Fruit fly (Drosophila melanogaster) whole organism, wandering third instar larva: Measurements from ENCODE around the gene unc-4.

Experiments used
- Hr83 ChIP-seq: fragments of 200-300 bp; sonication (Bioruptor generic); optimal IDR thresholded peaks from 2 replicates; lab custom pipeline; 2016; ENCODE audit warnings: missing biosample characterization, mild to moderate bottlenecking, missing genetic modification characterization, moderate library complexity; ENCODE audit not compliant: poor library complexity, severe bottlenecking
- fru ChIP-seq: fragments of 200-800 bp; sonication (Bioruptor generic); optimal IDR thresholded peaks from 3 replicates; lab custom pipeline; 2016; ENCODE audit warnings: missing biosample characterization, mild to moderate bottlenecking, missing genetic modification characterization
- h ChIP-seq: fragments of 200-800 bp; sonication (Bioruptor generic); optimal IDR thresholded peaks from 3 replicates; lab custom pipeline; 2016; ENCODE audit warnings: missing biosample characterization, mild to moderate bottlenecking, missing genetic modification characterization
- sv ChIP-seq: fragments of 200-800 bp; sonication (Bioruptor generic); optimal IDR thresholded peaks from 3 replicates; lab custom pipeline; 2016; ENCODE audit warnings: missing biosample characterization, missing genetic modification characterization
- usp ChIP-seq: fragments of >200 bp; optimal IDR thresholded peaks from 2 replicates; lab custom pipeline; 2017; ENCODE audit warnings: missing biosample characterization, missing genetic modification characterization

- TF ChIP-seq h: no peak
- TF ChIP-seq sv: no peak
- TF ChIP-seq Hr83: no peak
- no peak for TF ChIP-seq fru (GFP tag; lab: Kevin White, UChicago)
- no peak for TF ChIP-seq usp (GFP tag; lab: Kevin White, UChicago)
Measured at dm6 chrX:17769179-17769578, 810 bp downstream of the unc-4 start.
